Fruit fly (Drosophila melanogaster): ENCODE data around the gene mura.

The mura gene

dm6 chr3R:9515860-9516344 lies 35.7 kb downstream of the mura start, which contains the start of the genes mRpL47, CG8176 and Kdm3 (continued):
- peak; percentile 64 to 97 for TF ChIP-seq Pdp1 (GFP tag; optimal IDR thresholded peaks at IDR 0.05)
- TF ChIP-seq caup (GFP tag; optimal IDR thresholded peaks at IDR 0.05; ENCODE audit: severe bottlenecking): peak; percentile 70
- TF ChIP-seq CG15696 (tag; optimal IDR thresholded peaks at IDR 0.05): peak; percentile 51
- TF ChIP-seq CG14050 (GFP tag; IDR thresholded peaks at IDR 0.05): no peak
- TF ChIP-seq Sin3A (optimal IDR thresholded peaks at IDR 0.05): peak; percentile 96
- TF ChIP-seq pfk (GFP tag; optimal IDR thresholded peaks at IDR 0.05): peak; percentile 26
- peak; percentile 36 for TF ChIP-seq Chrac-16 (GFP tag; optimal IDR thresholded peaks at IDR 0.05)
- peak; percentile 63 for TF ChIP-seq her (GFP tag; optimal IDR thresholded peaks at IDR 0.05)
- peak; percentile 83 for TF ChIP-seq Antp (GFP tag; optimal IDR thresholded peaks at IDR 0.05)
- TF ChIP-seq zen (tag; optimal IDR thresholded peaks at IDR 0.05): peak; percentile 66
- TF ChIP-seq Nf-YC (tag; optimal IDR thresholded peaks at IDR 0.05): peak; percentile 61
- no peak for TF ChIP-seq Trl (optimal IDR thresholded peaks at IDR 0.05)
- peak; percentile 79 for TF ChIP-seq Trl (GFP tag; optimal IDR thresholded peaks at IDR 0.05)
- TF ChIP-seq pita (GFP tag; optimal IDR thresholded peaks at IDR 0.05): peak; percentile 93
- TF ChIP-seq Side (GFP tag; optimal IDR thresholded peaks at IDR 0.05): peak; percentile 74
- TF ChIP-seq jumu (GFP tag; optimal IDR thresholded peaks at IDR 0.05): peak; percentile 91
- peak; percentile 60 for TF ChIP-seq Fer3 (tag; optimal IDR thresholded peaks at IDR 0.05)
- TF ChIP-seq CG12769 (tag; optimal IDR thresholded peaks at IDR 0.05): peak; percentile 83
- peak; percentile 10 for TF ChIP-seq Fer2 (tag; optimal IDR thresholded peaks at IDR 0.05)
- peak; percentile 8 for TF ChIP-seq dmrt11E (tag; optimal IDR thresholded peaks at IDR 0.05)
- peak; percentile 91 for TF ChIP-seq zfh2 (GFP tag; optimal IDR thresholded peaks at IDR 0.05)
- peak; percentile 68 for TF ChIP-seq tin (GFP tag; optimal IDR thresholded peaks at IDR 0.05)
- TF ChIP-seq Sry-δ (GFP tag; optimal IDR thresholded peaks at IDR 0.05): peak; percentile 100
- TF ChIP-seq Lhr (GFP tag; optimal IDR thresholded peaks at IDR 0.05): peak; percentile 86
- peak; percentile 61 for TF ChIP-seq CG12942 (GFP tag; optimal IDR thresholded peaks at IDR 0.05)
- no peak for TF ChIP-seq klu (GFP tag; IDR thresholded peaks at IDR 0.05)
- TF ChIP-seq Adf1 (GFP tag; IDR thresholded peaks at IDR 0.05): no peak
- peak; percentile 67 for TF ChIP-seq gfzf (GFP tag; optimal IDR thresholded peaks at IDR 0.05)
- no peak for TF ChIP-seq CG8290 (GFP tag; optimal IDR thresholded peaks at IDR 0.05)
- peak in 1 of 2 experiments; percentile 95 for TF ChIP-seq CG8290 (tag; optimal IDR thresholded peaks at IDR 0.05)
- peak; percentile 79 for TF ChIP-seq vfl (GFP tag; optimal IDR thresholded peaks at IDR 0.05)
- TF ChIP-seq CG12236 (GFP tag; optimal IDR thresholded peaks at IDR 0.05): no peak
- TF ChIP-seq CG8944 (GFP tag; optimal IDR thresholded peaks at IDR 0.05): peak; percentile 68
- TF ChIP-seq CG16863 (GFP tag; optimal IDR thresholded peaks at IDR 0.05): peak; percentile 36
- peak; percentile 98 for TF ChIP-seq Med (GFP tag)
- peak; percentile 58 for TF ChIP-seq schlank (tag; optimal IDR thresholded peaks at IDR 0.05)
- no peak for TF ChIP-seq CG17359 (tag; optimal IDR thresholded peaks at IDR 0.05)
- no peak for TF ChIP-seq Mrtf (GFP tag; IDR thresholded peaks at IDR 0.05)
- no peak for TF ChIP-seq Hmx (GFP tag; optimal IDR thresholded peaks at IDR 0.05)
- peak; percentile 75 for TF ChIP-seq chn (GFP tag; optimal IDR thresholded peaks at IDR 0.05)
- peak; percentile 70 for TF ChIP-seq tx (GFP tag; optimal IDR thresholded peaks at IDR 0.05)
- TF ChIP-seq Hand (GFP tag; optimal IDR thresholded peaks at IDR 0.05): no peak
- TF ChIP-seq dm (GFP tag; optimal IDR thresholded peaks at IDR 0.05): peak; percentile 89
- peak; percentile 60 for TF ChIP-seq bab2 (GFP tag; optimal IDR thresholded peaks at IDR 0.05)
- peak in 1 of 2 experiments; percentile 13 for TF ChIP-seq bsh (GFP tag; optimal IDR thresholded peaks at IDR 0.05)
- peak in 1 of 2 experiments; percentile 81 for TF ChIP-seq Hr51 (GFP tag; optimal IDR thresholded peaks at IDR 0.05)
- peak; percentile 68 for TF ChIP-seq CG30020 (tag; optimal IDR thresholded peaks at IDR 0.05)
- TF ChIP-seq CG11398 (GFP tag; optimal IDR thresholded peaks at IDR 0.05): peak; percentile 38
- peak; percentile 20 for TF ChIP-seq en (GFP tag; optimal IDR thresholded peaks at IDR 0.05)
- peak; percentile 98 for TF ChIP-seq CG7928 (GFP tag; optimal IDR thresholded peaks at IDR 0.05)
- TF ChIP-seq NC2α (GFP tag; optimal IDR thresholded peaks at IDR 0.05): peak; percentile 32
